Worm (Caenorhabditis elegans): Measurements from ENCODE around the gene plp-1.

Gene plp-1

ce11 chrIV:7654212-7654778, 21.1 kb downstream of the plp-1 start, which contains the start of gene nrde-4 (continued):
- no peak for TF ChIP-seq aptf-2 (GFP tag; conservative IDR thresholded peaks at IDR 0.05)

- no peak for TF ChIP-seq nfya-2 (GFP tag; IDR thresholded peaks at IDR 0.05)
- no peak for TF ChIP-seq nhr-120 (GFP tag; IDR thresholded peaks at IDR 0.05)
- no peak for TF ChIP-seq madf-3 (GFP tag; IDR thresholded peaks at IDR 0.05)
- no peak for TF ChIP-seq F22D6.2 (tag; optimal IDR thresholded peaks at IDR 0.05)
Measured at ce11 chrIV:7658589-7658988, 25.4 kb downstream of the plp-1 start, which contains the start of gene C08G9.1. TSS of gene C08G9.1 (plus strand) at chrIV:7658763.

DNA sequence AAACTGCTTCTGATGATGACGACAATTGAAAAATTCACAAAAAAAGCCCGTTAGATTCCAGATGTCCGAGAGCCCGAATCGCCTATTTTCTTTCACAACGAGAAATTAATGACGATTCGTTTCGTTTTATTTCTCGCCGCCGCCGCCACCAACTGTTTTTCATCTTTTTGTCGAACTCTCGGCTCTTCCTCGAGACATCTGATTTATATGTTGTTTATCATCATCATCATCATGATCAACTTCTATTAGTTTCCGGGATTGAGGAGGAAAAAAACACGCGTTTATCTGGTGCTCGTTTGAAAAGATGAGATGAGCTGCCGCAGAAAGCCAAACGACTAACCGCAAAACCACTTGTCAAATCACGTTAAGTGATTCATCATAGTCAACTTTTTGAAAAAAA, 26.3 kb downstream of the plp-1 start:
- no peak for TF ChIP-seq attf-6 (GFP tag; IDR thresholded peaks at IDR 0.05)

ce11 chrIV:7661569-7661968, 28.4 kb downstream of the plp-1 start:
- no peak for TF ChIP-seq ceh-100 (GFP tag; IDR thresholded peaks at IDR 0.05)
- no peak for TF ChIP-seq snpc-4 (GFP tag; optimal IDR thresholded peaks at IDR 0.05)
- no peak for TF ChIP-seq snpc-4 (tag; optimal IDR thresholded peaks at IDR 0.05)
- TF ChIP-seq hlh-12 (tag; optimal IDR thresholded peaks at IDR 0.05), result no peak
- TF ChIP-seq ccch-3 (GFP tag; optimal IDR thresholded peaks at IDR 0.05), result no peak
- no peak for TF ChIP-seq ztf-25 (GFP tag; IDR thresholded peaks at IDR 0.05)
- TF ChIP-seq unc-62 (GFP tag; optimal IDR thresholded peaks at IDR 0.05), result no peak
- TF ChIP-seq F33H1.4 (GFP tag; IDR thresholded peaks at IDR 0.05), result no peak
- TF ChIP-seq atf-7 (tag; optimal IDR thresholded peaks at IDR 0.05), result no peak
- no peak for TF ChIP-seq tlf-1 (GFP tag; optimal IDR thresholded peaks at IDR 0.05)

DNA sequence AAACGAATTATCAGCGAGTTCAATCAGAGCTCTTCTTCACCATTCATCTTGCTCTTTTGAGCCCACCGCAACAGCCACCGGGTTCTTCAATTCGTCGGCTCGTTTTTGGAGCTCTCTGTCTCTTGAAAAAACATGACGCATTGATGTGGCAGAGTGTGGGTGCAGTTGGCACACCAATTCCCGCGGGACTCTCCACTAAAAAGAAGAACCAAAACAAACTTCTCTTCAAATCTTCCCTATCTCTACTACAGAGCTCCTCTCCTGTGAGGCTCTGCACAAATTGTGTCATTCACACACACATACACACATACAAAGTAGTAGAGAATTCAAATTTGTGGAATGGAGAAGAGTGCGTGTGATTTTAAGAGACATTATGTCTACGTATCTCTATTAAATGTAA, 29.8 kb downstream of the plp-1 start:
- TF ChIP-seq ztf-6 (GFP tag; IDR thresholded peaks at IDR 0.05), result no peak
- no peak for TF ChIP-seq egl-18 (GFP tag; IDR thresholded peaks at IDR 0.05)
- TF ChIP-seq hsf-1 (GFP tag; IDR thresholded peaks at IDR 0.05), result no peak
- no peak for TF ChIP-seq lsl-1 (GFP tag; optimal IDR thresholded peaks at IDR 0.05)
- no peak for TF ChIP-seq F57C9.4 (tag; optimal IDR thresholded peaks at IDR 0.05)

ce11 chrIV:7672872-7673271, 39.7 kb downstream of the plp-1 start, which contains the start of gene C08G9.2:
TSS of gene C08G9.2 (minus strand) at chrIV:7672972.
- TF ChIP-seq pbrm-1 (GFP tag; IDR thresholded peaks at IDR 0.05) (no peak), Y53G8AR.9 (GFP tag; conservative IDR thresholded peaks at IDR 0.05) (no peak), B0261.1 (tag; optimal IDR thresholded peaks at IDR 0.05) (no peak), lag-1 (GFP tag; IDR thresholded peaks at IDR 0.05) (no peak), dpl-1 (GFP tag; optimal IDR thresholded peaks at IDR 0.05) (no peak), tlf-1 (GFP tag; optimal IDR thresholded peaks at IDR 0.05) (no peak), sptf-2 (GFP tag; optimal IDR thresholded peaks at IDR 0.05) (no peak), attf-6 (GFP tag; IDR thresholded peaks at IDR 0.05) (no peak)

DNA sequence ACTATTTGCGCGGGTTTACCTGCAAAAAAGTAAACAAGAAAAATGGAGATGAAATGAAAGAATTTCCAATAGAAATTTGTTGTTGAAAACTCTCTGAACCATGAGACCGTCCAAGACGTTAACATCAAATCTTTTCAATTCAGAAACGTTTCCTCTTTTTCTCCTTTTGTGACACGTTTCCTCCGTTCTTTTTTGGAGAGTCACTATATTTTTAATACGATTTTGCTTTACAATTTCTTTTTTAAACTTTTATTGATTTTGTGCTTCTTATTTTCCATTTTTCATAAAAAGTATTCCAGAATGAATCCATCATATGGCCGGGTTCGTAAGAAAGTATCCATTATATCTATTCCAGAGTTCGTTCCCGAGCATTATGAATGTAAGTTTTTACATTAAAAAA, 41.7 kb downstream of the plp-1 start, which contains the start of gene itr-1:
itr-1 (plus strand) TSS at position 301 of the 400 bp plus-strand sequence.
- TF ChIP-seq bed-2 (GFP tag; IDR thresholded peaks at IDR 0.05) (no peak), ets-4 (GFP tag; optimal IDR thresholded peaks at IDR 0.05) (no peak), snpc-3.4 (tag; optimal IDR thresholded peaks at IDR 0.05) (no peak), F52B5.7 (tag; optimal IDR thresholded peaks at IDR 0.05) (no peak), ama-1 (optimal IDR thresholded peaks at IDR 0.05) (no peak), ama-1 (GFP tag; optimal IDR thresholded peaks at IDR 0.05) (no peak), ceh-91 (GFP tag; IDR thresholded peaks at IDR 0.05) (no peak), F39B2.1 (GFP tag; IDR thresholded peaks at IDR 0.05) (no peak)

All from whole organism, young adult.